Worm (Caenorhabditis elegans): Measurements from ENCODE around the gene Y54G11A.9.

DNA sequence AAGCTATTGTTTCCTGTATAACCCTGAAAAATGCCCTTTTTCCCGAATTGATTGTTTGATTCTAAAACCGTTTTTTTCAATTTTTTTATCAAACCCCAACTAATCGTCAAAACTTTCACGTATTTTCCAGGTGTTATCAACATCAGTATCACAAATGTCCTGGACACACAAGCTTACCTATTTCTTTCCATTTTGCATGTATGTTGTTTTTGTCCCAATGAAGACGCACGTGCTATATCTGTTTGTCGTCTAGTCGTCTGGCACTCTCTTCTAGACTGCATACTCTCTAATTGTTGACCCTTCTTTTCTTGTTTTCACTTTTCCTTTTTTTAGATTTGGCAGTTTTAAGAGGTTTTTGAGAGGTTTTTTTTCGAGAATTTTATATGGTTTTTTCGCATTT is 49.9 kb downstream of the Y54G11A.9 start:
- peak; percentile 47 for TF ChIP-seq W03F9.2 (tag; optimal IDR thresholded peaks at IDR 0.05)
- no peak for TF ChIP-seq him-1 (tag; optimal IDR thresholded peaks at IDR 0.05)
- no peak for TF ChIP-seq dao-5 (tag; optimal IDR thresholded peaks at IDR 0.05)
